Worm (Caenorhabditis elegans) whole organism, L3 larva: ENCODE results near the gene srd-16.

Experiments
- ZK546.5 ChIP-seq: sonication (generic microtip); optimal IDR thresholded peaks from 2 replicates; lab custom pipeline; 2017; ENCODE audit warnings: missing biosample characterization, missing genetic modification characterization
- egl-27 ChIP-seq: sonication (generic microtip); optimal IDR thresholded peaks from 4 replicates; lab custom pipeline; 2017; ENCODE audit warnings: missing biosample characterization, missing genetic modification reagents, missing genetic modification characterization
- jun-1 ChIP-seq: fragments of 150-350 bp; optimal IDR thresholded peaks from 2 replicates; lab custom pipeline; 2014; ENCODE audit warnings: missing biosample characterization, missing genetic modification reagents, missing genetic modification characterization
- nhr-11 ChIP-seq: fragments of 150-350 bp; optimal IDR thresholded peaks from 2 replicates; lab custom pipeline; 2014; ENCODE audit warnings: missing biosample characterization, missing genetic modification characterization
- pha-4 ChIP-seq: fragments of 150-350 bp; optimal IDR thresholded peaks from 2 replicates; lab custom pipeline; 2014; ENCODE audit warnings: missing biosample characterization, missing genetic modification reagents, missing genetic modification characterization

DNA sequence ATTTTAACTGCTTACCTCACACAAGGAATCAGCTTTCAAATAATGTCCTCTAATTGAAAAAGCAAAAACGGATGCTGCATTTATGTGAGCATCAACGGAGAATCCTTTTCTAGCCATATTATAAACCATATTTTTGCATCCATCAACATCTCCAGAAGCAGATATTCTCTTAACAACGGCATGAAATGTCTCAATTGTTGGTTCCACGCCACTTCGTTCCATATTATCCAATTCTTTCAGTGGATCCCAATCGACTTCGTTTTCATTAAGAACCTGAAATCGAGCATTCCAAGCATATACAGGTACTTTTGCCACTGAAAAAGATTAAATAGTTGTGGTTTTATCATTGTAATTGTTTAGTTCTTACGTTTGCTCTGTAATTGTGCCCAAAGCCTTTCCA is 17.0 kb upstream of the srd-16 start:
- TF ChIP-seq pha-4 (tag; lab: Kevin White, UChicago) (no peak), nhr-11 (tag; lab: Kevin White, UChicago) (no peak), egl-27 (tag; lab: Kevin White, UChicago) (no peak), ZK546.5 (tag; lab: Kevin White, UChicago) (no peak), jun-1 (tag; lab: Kevin White, UChicago) (no peak)
